Worm (Caenorhabditis elegans) whole organism, L1 larva: ENCODE measurements around the gene crn-3.
A peak's percentile ranks its signal among the peaks of the same experiment; 100 is the strongest.

ENCODE experiments used
- C04F5.9 ChIP-seq: sonication (generic microtip); optimal IDR thresholded peaks from 2 replicates; lab custom pipeline; 2016; ENCODE audit warnings: missing genetic modification characterization, missing compliant biosample characterization
- C34B4.2 ChIP-seq: sonication (generic microtip); optimal IDR thresholded peaks from 2 replicates; lab custom pipeline; 2017; ENCODE audit warnings: mild to moderate bottlenecking, missing genetic modification characterization, missing compliant biosample characterization
- Y116A8C.19 ChIP-seq: sonication (generic microtip); optimal IDR thresholded peaks from 2 replicates; lab custom pipeline; 2016; ENCODE audit warnings: missing compliant biosample characterization, missing genetic modification characterization, borderline replicate concordance
- alr-1 ChIP-seq: fragments of 200-800 bp; sonication (Bioruptor generic); optimal IDR thresholded peaks from 2 replicates; lab custom pipeline; 2018; ENCODE audit warnings: borderline replicate concordance, mild to moderate bottlenecking, missing genetic modification characterization, missing compliant biosample characterization
- blmp-1 ChIP-seq: fragments of 150-350 bp; optimal IDR thresholded peaks from 2 replicates; lab custom pipeline; 2014; ENCODE audit warnings: missing biosample characterization, missing genetic modification characterization
- ceh-8 ChIP-seq: fragments of 200-800 bp; sonication (Bioruptor generic); optimal IDR thresholded peaks from 2 replicates; lab custom pipeline; 2018; ENCODE audit warnings: mild to moderate bottlenecking, missing genetic modification characterization, moderate library complexity, missing compliant biosample characterization
- ceh-82 ChIP-seq, 3 experiments: fragments of 150-350 bp in 1 of 3; sonication (generic microtip) in 2 of 3; optimal IDR thresholded peaks; 2 replicates each; lab custom pipeline; 2014 to 2017; ENCODE audit warnings: missing biosample characterization in 3 of 3, missing genetic modification characterization in 3 of 3
- ceh-88 ChIP-seq: fragments of 200-800 bp; sonication (Bioruptor generic); IDR thresholded peaks from 2 replicates; pipeline ENCODE4 v1.3.6; 2022; ENCODE audit warnings: missing genetic modification characterization, missing compliant biosample characterization
- ceh-90 ChIP-seq: sonication (generic microtip); optimal IDR thresholded peaks from 2 replicates; lab custom pipeline; 2016; ENCODE audit warnings: missing genetic modification characterization, missing compliant biosample characterization
- ces-1 ChIP-seq: fragments of 150-350 bp; optimal IDR thresholded peaks from 2 replicates; lab custom pipeline; 2014; ENCODE audit warnings: missing biosample characterization, missing genetic modification reagents, missing genetic modification characterization
- dsc-1 ChIP-seq: sonication (generic microtip); optimal IDR thresholded peaks from 2 replicates; lab custom pipeline; 2016; ENCODE audit warnings: mild to moderate bottlenecking, missing genetic modification characterization, missing compliant biosample characterization
- efl-1 ChIP-seq, 4 experiments: fragments of 150-350 bp; optimal IDR thresholded peaks in 3 of 4; peaks in 1 of 4; 1 replicate in 1 of 4; 2 replicates in 3 of 4; lab custom pipeline; 2014; ENCODE audit warnings: missing biosample characterization in 2 of 4, missing genetic modification characterization in 2 of 4, missing genetic modification reagents in 2 of 4
- efl-3 ChIP-seq: fragments of 200-800 bp; sonication (Bioruptor generic); optimal IDR thresholded peaks from 2 replicates; lab custom pipeline; 2018; ENCODE audit warnings: mild to moderate bottlenecking, missing genetic modification characterization, missing compliant biosample characterization
- egl-13 ChIP-seq: sonication (generic microtip); optimal IDR thresholded peaks from 2 replicates; lab custom pipeline; 2016; ENCODE audit warnings: missing genotype, missing genetic modification reagents, missing genetic modification characterization, missing compliant biosample characterization
- elt-3 ChIP-seq, 6 experiments: fragments of 150-350 bp in 1 of 6; sonication (generic microtip); optimal IDR thresholded peaks; 2 replicates each; lab custom pipeline; 2017 to 2018; ENCODE audit warnings: missing biosample characterization in 6 of 6, missing genetic modification characterization in 6 of 6, inconsistent platforms in 1 of 6
- ets-5 ChIP-seq: fragments of 200-800 bp; sonication (Bioruptor generic); IDR thresholded peaks from 2 replicates; pipeline ENCODE4 v1.3.6; 2022; ENCODE audit warnings: missing genetic modification characterization, missing compliant biosample characterization
- fkh-10 ChIP-seq: sonication (generic microtip); optimal IDR thresholded peaks from 2 replicates; lab custom pipeline; 2017; ENCODE audit warnings: missing biosample characterization, missing genetic modification reagents, missing genetic modification characterization
- fkh-8 ChIP-seq: sonication (generic microtip); optimal IDR thresholded peaks from 2 replicates; lab custom pipeline; 2016; ENCODE audit warnings: mild to moderate bottlenecking, missing genetic modification characterization, missing compliant biosample characterization
- fos-1 ChIP-seq: fragments of 150-350 bp; optimal IDR thresholded peaks from 2 replicates; lab custom pipeline; 2014; ENCODE audit warnings: missing biosample characterization, missing genetic modification characterization
- hlh-4 ChIP-seq: sonication (generic microtip); optimal IDR thresholded peaks from 2 replicates; lab custom pipeline; 2016; ENCODE audit warnings: mild to moderate bottlenecking, missing genetic modification characterization, missing compliant biosample characterization
- hpl-2 ChIP-seq: fragments of 150-350 bp; optimal IDR thresholded peaks from 2 replicates; lab custom pipeline; 2014; ENCODE audit warnings: missing biosample characterization, missing genetic modification reagents, missing genetic modification characterization
- irx-1 ChIP-seq: sonication (generic microtip); optimal IDR thresholded peaks from 2 replicates; lab custom pipeline; 2016; ENCODE audit warnings: missing genetic modification characterization, missing compliant biosample characterization
- lin-14 ChIP-seq: fragments of 200-800 bp; sonication (Bioruptor generic); optimal IDR thresholded peaks from 2 replicates; lab custom pipeline; 2018; ENCODE audit warnings: mild to moderate bottlenecking, missing genetic modification characterization, moderate library complexity, missing compliant biosample characterization
- lin-15B ChIP-seq: fragments of 150-350 bp; sonication (generic microtip); optimal IDR thresholded peaks from 3 replicates; lab custom pipeline; 2014; ENCODE audit warnings: missing biosample characterization, missing genetic modification characterization
- lin-35 ChIP-seq, 2 experiments: fragments of 150-350 bp; optimal IDR thresholded peaks; 2 replicates each; lab custom pipeline; 2014; ENCODE audit warnings: missing biosample characterization in 2 of 2, missing genetic modification characterization in 2 of 2, missing genetic modification reagents in 2 of 2
- lir-3 ChIP-seq: sonication (generic microtip); optimal IDR thresholded peaks from 2 replicates; lab custom pipeline; 2016; ENCODE audit warnings: mild to moderate bottlenecking, missing genetic modification characterization, moderate library complexity, missing compliant biosample characterization; ENCODE audit not compliant: poor library complexity
- lsy-2 ChIP-seq, 2 experiments: fragments of 150-350 bp; optimal IDR thresholded peaks; 2 replicates each; lab custom pipeline; 2014; ENCODE audit warnings: missing biosample characterization in 2 of 2, missing genetic modification characterization in 2 of 2
- mab-9 ChIP-seq: fragments of 200-800 bp; sonication (Bioruptor generic); IDR thresholded peaks from 2 replicates; pipeline ENCODE4 v1.3.6; 2022; ENCODE audit warnings: missing genetic modification reagents, missing genetic modification characterization, missing compliant biosample characterization
- mef-2 ChIP-seq: fragments of 150-350 bp; optimal IDR thresholded peaks from 2 replicates; lab custom pipeline; 2014; ENCODE audit warnings: missing biosample characterization, missing genetic modification characterization
- mep-1 ChIP-seq: fragments of 150-350 bp; optimal IDR thresholded peaks from 2 replicates; lab custom pipeline; 2014; ENCODE audit warnings: missing biosample characterization, missing genetic modification characterization
- nhr-11 ChIP-seq: fragments of 150-350 bp; optimal IDR thresholded peaks from 2 replicates; lab custom pipeline; 2014; ENCODE audit warnings: missing biosample characterization, missing genetic modification characterization
- nhr-12 ChIP-seq: sonication (generic microtip); optimal IDR thresholded peaks from 2 replicates; lab custom pipeline; 2017; ENCODE audit warnings: missing biosample characterization, missing genetic modification characterization
- nhr-20 ChIP-seq: sonication (generic microtip); optimal IDR thresholded peaks from 2 replicates; lab custom pipeline; 2016; ENCODE audit warnings: mild to moderate bottlenecking, missing genetic modification characterization, missing compliant biosample characterization
- nhr-237 ChIP-seq: fragments of 150-350 bp; optimal IDR thresholded peaks from 2 replicates; lab custom pipeline; 2014; ENCODE audit warnings: missing biosample characterization, missing genetic modification characterization
- nhr-28 ChIP-seq: fragments of 150-350 bp; optimal IDR thresholded peaks from 2 replicates; lab custom pipeline; 2014; ENCODE audit warnings: missing biosample characterization, missing genetic modification characterization
- nhr-47 ChIP-seq: sonication (generic microtip); optimal IDR thresholded peaks from 2 replicates; lab custom pipeline; 2016; ENCODE audit warnings: mild to moderate bottlenecking, missing genetic modification characterization, moderate library complexity, missing compliant biosample characterization
- nhr-85 ChIP-seq: sonication (generic microtip); peaks from one replicate; lab custom pipeline; 2016; ENCODE audit warnings: missing genetic modification characterization, inconsistent platforms, missing compliant biosample characterization
- pax-3 ChIP-seq: fragments of 200-800 bp; sonication (Bioruptor generic); optimal IDR thresholded peaks from 2 replicates; lab custom pipeline; 2018; ENCODE audit warnings: mild to moderate bottlenecking, missing genetic modification characterization, moderate library complexity, missing compliant biosample characterization
- pqm-1 ChIP-seq: sonication (generic microtip); optimal IDR thresholded peaks from 3 replicates; lab custom pipeline; 2017; ENCODE audit warnings: missing biosample characterization, missing genetic modification characterization
- rnt-1 ChIP-seq: sonication (generic microtip); optimal IDR thresholded peaks from 2 replicates; lab custom pipeline; 2016; ENCODE audit warnings: mild to moderate bottlenecking, missing genetic modification characterization, moderate library complexity, missing compliant biosample characterization
- sox-4 ChIP-seq: sonication (generic microtip); optimal IDR thresholded peaks from 2 replicates; lab custom pipeline; 2016; ENCODE audit warnings: missing genetic modification characterization, missing compliant biosample characterization
- sptf-1 ChIP-seq: fragments of 150-350 bp; optimal IDR thresholded peaks from 2 replicates; lab custom pipeline; 2014; ENCODE audit warnings: missing biosample characterization, missing genetic modification characterization
- swsn-7 ChIP-seq: sonication (generic microtip); optimal IDR thresholded peaks from 2 replicates; lab custom pipeline; 2016; ENCODE audit warnings: missing genetic modification characterization, missing compliant biosample characterization
- tlp-1 ChIP-seq: fragments of 150-350 bp; optimal IDR thresholded peaks from 2 replicates; lab custom pipeline; 2014; ENCODE audit warnings: missing biosample characterization, missing genetic modification characterization
- unc-86 ChIP-seq: sonication (generic microtip); optimal IDR thresholded peaks from 2 replicates; lab custom pipeline; 2016; ENCODE audit warnings: missing genetic modification characterization, missing compliant biosample characterization
- unc-98 ChIP-seq: fragments of 200-800 bp; sonication (Bioruptor generic); IDR thresholded peaks from 2 replicates; pipeline ENCODE4 v1.3.6; 2022; ENCODE audit warnings: missing genetic modification characterization, missing compliant biosample characterization
- zag-1 ChIP-seq: fragments of 150-350 bp; optimal IDR thresholded peaks from 2 replicates; lab custom pipeline; 2014; ENCODE audit warnings: missing biosample characterization, missing genetic modification characterization
- zip-4 ChIP-seq: fragments of 200-800 bp; sonication (Bioruptor generic); optimal IDR thresholded peaks from 2 replicates; lab custom pipeline; 2018; ENCODE audit warnings: mild to moderate bottlenecking, missing genetic modification characterization, moderate library complexity, missing compliant biosample characterization
- ztf-11 ChIP-seq, 2 experiments: sonication (generic microtip); optimal IDR thresholded peaks; 2 replicates each; lab custom pipeline; 2016 to 2017; ENCODE audit warnings: missing genetic modification characterization in 2 of 2, missing biosample characterization in 1 of 2, missing compliant biosample characterization in 1 of 2
- ztf-4 ChIP-seq: fragments of 150-350 bp; optimal IDR thresholded peaks from 2 replicates; lab custom pipeline; 2014; ENCODE audit warnings: missing biosample characterization, missing genetic modification characterization

crn-3 gene

DNA sequence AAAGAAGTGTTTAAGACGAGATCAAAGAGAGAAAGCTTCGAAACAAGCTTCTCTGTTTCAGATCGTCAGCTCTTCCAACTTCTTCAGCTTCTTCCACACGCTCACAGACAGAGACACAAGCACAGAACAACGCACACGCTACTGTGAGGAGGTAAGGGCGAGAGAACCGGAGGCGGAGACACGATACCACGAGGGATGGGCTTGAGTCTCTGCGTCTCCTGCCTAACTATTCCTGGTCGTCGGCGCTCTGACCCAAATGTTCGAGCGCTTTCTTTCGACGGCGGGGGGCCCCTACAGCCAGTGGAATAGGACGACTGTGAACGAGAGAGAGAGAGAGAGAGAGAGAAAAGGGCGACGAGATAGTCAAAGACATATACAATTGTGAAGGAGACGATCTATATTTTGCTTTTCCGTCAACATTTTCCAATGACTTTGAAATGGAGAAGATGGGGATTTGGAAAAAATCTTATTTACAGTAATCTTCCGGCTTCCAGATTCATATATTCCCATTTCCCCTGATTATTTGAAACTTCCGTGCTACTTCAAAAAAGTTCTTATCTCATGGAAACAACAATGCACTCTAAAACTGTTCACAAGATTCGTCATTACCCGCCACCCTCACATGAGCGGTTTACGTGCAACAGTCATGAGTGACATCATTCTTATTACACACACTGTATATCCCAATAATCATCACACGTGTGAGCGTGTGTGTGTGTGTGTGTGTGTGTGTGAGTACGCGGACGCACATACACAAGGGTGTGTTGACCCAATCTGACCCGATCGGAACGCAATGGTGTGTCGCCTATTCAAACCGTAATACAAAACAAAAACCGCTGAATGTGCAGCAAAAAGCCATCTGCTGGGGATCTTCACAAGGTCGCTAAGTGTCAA, 38.8 kb upstream of the crn-3 start:
- TF ChIP-seq mef-2 (peak; percentile 45), fos-1 (peak; percentile 50), rnt-1 (peak; percentile 84), mab-9 (peak; percentile 66), mep-1 (tag; lab: Kevin White, UChicago) (peak; percentile 48), unc-98 (no peak), sox-4 (tag; lab: Kevin White, UChicago) (peak; percentile 36), ceh-90 (tag; lab: Kevin White, UChicago) (no peak), efl-1 (optimal IDR thresholded peaks at IDR 0.05; lab: Kevin White, UChicago) (peak; percentile 71 to 82), efl-1 (GFP tag; optimal IDR thresholded peaks at IDR 0.05 in 1 of 2; lab: Kevin White, UChicago) (peak; percentile 44 to 92), ztf-11 (tag; optimal IDR thresholded peaks at IDR 0.05; lab: Kevin White, UChicago) (peak in 1 of 2 experiments; percentile 72), unc-86 (tag; lab: Kevin White, UChicago) (peak; percentile 90), efl-3 (GFP tag; lab: Kevin White, UChicago) (no peak), pqm-1 (tag; lab: Kevin White, UChicago) (no peak), elt-3 (tag; optimal IDR thresholded peaks at IDR 0.05; lab: Kevin White, UChicago) (peak in 4 of 6 experiments; percentile 17 to 64 (median 50)), zip-4 (GFP tag; lab: Kevin White, UChicago) (no peak), nhr-11 (peak; percentile 80), tlp-1 (tag; lab: Kevin White, UChicago) (no peak), dsc-1 (peak; percentile 57), ceh-8 (GFP tag; lab: Kevin White, UChicago) (peak; percentile 15), C04F5.9 (tag; lab: Kevin White, UChicago) (peak; percentile 19), zag-1 (no peak), Y116A8C.19 (no peak), lir-3 (peak; percentile 34), lin-35 (GFP tag; optimal IDR thresholded peaks at IDR 0.05; lab: Kevin White, UChicago) (peak; percentile 72 to 77), ets-5 (GFP tag; lab: Robert Waterston, UW) (0 out of 2 replicates have a peak, but pooled peaks have one; percentile 5), nhr-12 (tag; lab: Kevin White, UChicago) (no peak), nhr-237 (tag; lab: Kevin White, UChicago) (peak; percentile 48), egl-13 (peak; percentile 49), swsn-7 (tag; lab: Kevin White, UChicago) (peak; percentile 90), lin-15B (tag; lab: Kevin White, UChicago) (peak; percentile 44), pax-3 (tag; lab: Kevin White, UChicago) (peak; percentile 66), nhr-47 (tag; lab: Kevin White, UChicago) (peak; percentile 89), blmp-1 (tag; lab: Kevin White, UChicago) (peak; percentile 46), ceh-88 (GFP tag; lab: Robert Waterston, UW) (peak; percentile 64), ztf-4 (tag; lab: Kevin White, UChicago) (peak; percentile 87), nhr-20 (tag; lab: Kevin White, UChicago) (peak; percentile 82), hpl-2 (GFP tag; lab: Kevin White, UChicago) (no peak), hlh-4 (no peak), fkh-8 (tag; lab: Kevin White, UChicago) (peak; percentile 95), lsy-2 (tag; optimal IDR thresholded peaks at IDR 0.05; lab: Kevin White, UChicago) (peak; percentile 81 to 90), ceh-82 (tag; optimal IDR thresholded peaks at IDR 0.05; lab: Kevin White, UChicago) (peak; percentile 85 to 95 (median 94)), fkh-10 (GFP tag; lab: Kevin White, UChicago) (peak; percentile 89), irx-1 (tag; lab: Kevin White, UChicago) (peak; percentile 34), nhr-28 (tag; lab: Kevin White, UChicago) (no peak), C34B4.2 (tag; lab: Kevin White, UChicago) (no peak), ces-1 (GFP tag; lab: Kevin White, UChicago) (no peak), alr-1 (tag; lab: Kevin White, UChicago) (no peak), sptf-1 (tag; lab: Kevin White, UChicago) (no peak), lin-14 (GFP tag; lab: Kevin White, UChicago) (peak; percentile 96), nhr-85 (peak; percentile 92)
